Worm (Caenorhabditis elegans) whole organism, young adult: ENCODE data around the gene lpin-1.

Source experiments
- B0035.1 ChIP-seq: sonication (generic microtip); optimal IDR thresholded peaks from 2 replicates; lab custom pipeline; 2016; ENCODE audit warnings: missing genetic modification characterization, mild to moderate bottlenecking, missing compliant biosample characterization, missing genotype, missing genetic modification reagents
- C06A6.2 ChIP-seq: fragments of 200-800 bp; sonication (Bioruptor generic); conservative IDR thresholded peaks from 2 replicates; pipeline ENCODE4 v1.3.6; 2022; ENCODE audit warnings: missing genetic modification characterization, missing compliant biosample characterization
- C17E4.6 ChIP-seq: fragments of 200-800 bp; sonication (Bioruptor generic); IDR thresholded peaks from 2 replicates; pipeline ENCODE4 v1.3.6; 2022; ENCODE audit warnings: missing genetic modification reagents, missing genetic modification characterization, missing compliant biosample characterization
- D2030.7 ChIP-seq: fragments of 200-800 bp; sonication (Bioruptor generic); IDR thresholded peaks from 2 replicates; pipeline ENCODE4 v1.3.6; 2022; ENCODE audit warnings: missing genetic modification reagents, missing genetic modification characterization, missing compliant biosample characterization
- F52B5.7 ChIP-seq: sonication (generic microtip); optimal IDR thresholded peaks from 2 replicates; lab custom pipeline; 2016; ENCODE audit warnings: mild to moderate bottlenecking, missing genetic modification characterization, missing compliant biosample characterization
- F55B11.4 ChIP-seq: sonication (generic microtip); optimal IDR thresholded peaks from 2 replicates; lab custom pipeline; 2016; ENCODE audit warnings: missing compliant biosample characterization, missing genetic modification characterization, borderline replicate concordance; ENCODE audit not compliant: insufficient read depth
- K12H6.12 ChIP-seq: fragments of 200-800 bp; sonication (Bioruptor generic); optimal IDR thresholded peaks from 2 replicates; lab custom pipeline; 2018; ENCODE audit warnings: mild to moderate bottlenecking, missing genetic modification characterization, missing compliant biosample characterization
- T26A5.8 ChIP-seq: sonication (generic microtip); optimal IDR thresholded peaks from 2 replicates; lab custom pipeline; 2016; ENCODE audit warnings: missing genetic modification characterization, missing compliant biosample characterization
- Y79H2A.3 ChIP-seq: fragments of 200-800 bp; sonication (Bioruptor generic); conservative IDR thresholded peaks from 2 replicates; pipeline ENCODE4 v1.3.6; 2022; ENCODE audit warnings: missing genetic modification reagents, missing genetic modification characterization, missing compliant biosample characterization
- akir-1 ChIP-seq: fragments of 200-800 bp; sonication (Bioruptor generic); optimal IDR thresholded peaks from 2 replicates; lab custom pipeline; 2018; ENCODE audit warnings: mild to moderate bottlenecking, missing genetic modification characterization, moderate library complexity, missing compliant biosample characterization
- ama-1 ChIP-seq, 3 experiments: fragments of 150-350 bp in 1 of 3; sonication (generic microtip) in 2 of 3; optimal IDR thresholded peaks; 2 replicates each; lab custom pipeline; 2014 to 2018; ENCODE audit warnings: missing biosample characterization in 2 of 3, missing genetic modification characterization in 2 of 3, missing genetic modification reagents in 2 of 3
- atf-7 ChIP-seq: sonication (generic microtip); optimal IDR thresholded peaks from 2 replicates; lab custom pipeline; 2017; ENCODE audit warnings: mild to moderate bottlenecking, missing genetic modification characterization, missing compliant biosample characterization
- attf-5 ChIP-seq: fragments of 200-800 bp; sonication (Bioruptor generic); optimal IDR thresholded peaks from 2 replicates; lab custom pipeline; 2018; ENCODE audit warnings: mild to moderate bottlenecking, missing genetic modification characterization, missing compliant biosample characterization
- ceh-58 ChIP-seq: fragments of 200-800 bp; sonication (Bioruptor generic); IDR thresholded peaks from 2 replicates; pipeline ENCODE4 v1.3.6; 2022; ENCODE audit warnings: missing genetic modification characterization, missing compliant biosample characterization
- ceh-91 ChIP-seq: fragments of 200-800 bp; sonication (Bioruptor generic); IDR thresholded peaks from 2 replicates; pipeline ENCODE4 v1.3.6; 2022; ENCODE audit warnings: missing genetic modification reagents, missing genetic modification characterization, missing compliant biosample characterization
- die-1 ChIP-seq: sonication (generic microtip); optimal IDR thresholded peaks from 2 replicates; lab custom pipeline; 2016; ENCODE audit warnings: missing genotype, mild to moderate bottlenecking, missing genetic modification characterization, missing compliant biosample characterization
- dox-1 ChIP-seq: fragments of 200-800 bp; sonication (Bioruptor generic); IDR thresholded peaks from 2 replicates; pipeline ENCODE4 v1.3.6; 2022; ENCODE audit warnings: missing genetic modification reagents, missing genetic modification characterization, missing compliant biosample characterization
- dpl-1 ChIP-seq: fragments of 150-350 bp; optimal IDR thresholded peaks from 2 replicates; lab custom pipeline; 2014; ENCODE audit warnings: missing biosample characterization, missing genetic modification reagents, missing genetic modification characterization
- efl-1 ChIP-seq: fragments of 150-350 bp; optimal IDR thresholded peaks from 2 replicates; lab custom pipeline; 2014; ENCODE audit warnings: missing biosample characterization, missing genetic modification reagents, missing genetic modification characterization
- egrh-3 ChIP-seq: fragments of 200-800 bp; sonication (Bioruptor generic); IDR thresholded peaks from 2 replicates; pipeline ENCODE4 v1.3.6; 2022; ENCODE audit warnings: missing genetic modification reagents, missing genetic modification characterization, missing compliant biosample characterization
- ekl-4 ChIP-seq: fragments of 200-800 bp; sonication (Bioruptor generic); IDR thresholded peaks from 2 replicates; pipeline ENCODE4 v1.3.6; 2022; ENCODE audit warnings: missing genetic modification reagents, missing genetic modification characterization, missing compliant biosample characterization
- ets-4 ChIP-seq: fragments of 200-800 bp; sonication (Bioruptor generic); optimal IDR thresholded peaks from 2 replicates; lab custom pipeline; 2018; ENCODE audit warnings: mild to moderate bottlenecking, missing genetic modification characterization, missing compliant biosample characterization
- gei-17 ChIP-seq: fragments of 200-800 bp; sonication (Bioruptor generic); optimal IDR thresholded peaks from 2 replicates; lab custom pipeline; 2018; ENCODE audit warnings: mild to moderate bottlenecking, missing genetic modification characterization, missing compliant biosample characterization
- hlh-26 ChIP-seq: fragments of 200-800 bp; sonication (Bioruptor generic); conservative IDR thresholded peaks from 2 replicates; pipeline ENCODE4 v1.3.6; 2022; ENCODE audit warnings: missing genetic modification reagents, missing genetic modification characterization, missing compliant biosample characterization
- hmg-20 ChIP-seq: fragments of 200-800 bp; sonication (Bioruptor generic); IDR thresholded peaks from 2 replicates; pipeline ENCODE4 v1.3.6; 2022; ENCODE audit warnings: missing genetic modification reagents, missing genetic modification characterization, missing compliant biosample characterization
- hrde-1 ChIP-seq: sonication (generic microtip); optimal IDR thresholded peaks from 2 replicates; lab custom pipeline; 2016; ENCODE audit warnings: missing genetic modification characterization, mild to moderate bottlenecking, missing compliant biosample characterization, moderate library complexity, missing genotype, missing genetic modification reagents, borderline replicate concordance
- hsf-1 ChIP-seq: fragments of 200-800 bp; sonication (Bioruptor generic); IDR thresholded peaks from 2 replicates; pipeline ENCODE4 v1.3.6; 2022; ENCODE audit warnings: missing genetic modification reagents, missing genetic modification characterization, missing compliant biosample characterization
- lag-1 ChIP-seq: fragments of 200-800 bp; sonication (Bioruptor generic); IDR thresholded peaks from 2 replicates; pipeline ENCODE4 v1.3.6; 2022; ENCODE audit warnings: missing genetic modification reagents, missing genetic modification characterization, missing compliant biosample characterization
- lin-40 ChIP-seq: sonication (generic microtip); optimal IDR thresholded peaks from 2 replicates; lab custom pipeline; 2016; ENCODE audit warnings: missing genetic modification characterization, mild to moderate bottlenecking, missing compliant biosample characterization, missing genotype, missing genetic modification reagents
- lin-54 ChIP-seq: fragments of 200-800 bp; sonication (Bioruptor generic); optimal IDR thresholded peaks from 2 replicates; lab custom pipeline; 2018; ENCODE audit warnings: mild to moderate bottlenecking, missing genetic modification characterization, missing compliant biosample characterization
- madf-3 ChIP-seq: fragments of 200-800 bp; sonication (Bioruptor generic); IDR thresholded peaks from 2 replicates; pipeline ENCODE4 v1.3.6; 2022; ENCODE audit warnings: missing genetic modification reagents, missing genetic modification characterization, missing compliant biosample characterization
- mcd-1 ChIP-seq: fragments of 200-800 bp; sonication (Bioruptor generic); IDR thresholded peaks from 2 replicates; pipeline ENCODE4 v1.3.6; 2022; ENCODE audit warnings: missing genetic modification reagents, missing genetic modification characterization, missing compliant biosample characterization
- mes-4 ChIP-seq: sonication (generic microtip); optimal IDR thresholded peaks from 2 replicates; lab custom pipeline; 2016; ENCODE audit warnings: missing genotype, missing genetic modification characterization, missing compliant biosample characterization
- mxl-1 ChIP-seq: sonication (generic microtip); optimal IDR thresholded peaks from 2 replicates; lab custom pipeline; 2016; ENCODE audit warnings: missing genetic modification characterization, missing compliant biosample characterization
- nhr-120 ChIP-seq: fragments of 200-800 bp; sonication (Bioruptor generic); IDR thresholded peaks from 2 replicates; pipeline ENCODE4 v1.3.6; 2022; ENCODE audit warnings: missing genetic modification characterization, missing compliant biosample characterization
- nhr-80 ChIP-seq: sonication (generic microtip); optimal IDR thresholded peaks from 2 replicates; lab custom pipeline; 2016; ENCODE audit warnings: missing genetic modification characterization, missing compliant biosample characterization
- sea-2 ChIP-seq: fragments of 200-800 bp; sonication (Bioruptor generic); IDR thresholded peaks from 2 replicates; pipeline ENCODE4 v1.3.6; 2022; ENCODE audit warnings: missing genetic modification characterization, missing compliant biosample characterization
- snpc-1.1 ChIP-seq: sonication (generic microtip); optimal IDR thresholded peaks from 2 replicates; lab custom pipeline; 2017; ENCODE audit warnings: missing genetic modification characterization, mild to moderate bottlenecking, missing compliant biosample characterization, antibody characterized with exemption, moderate library complexity, missing genotype, missing genetic modification reagents; ENCODE audit not compliant: insufficient read depth
- snpc-1.3 ChIP-seq: sonication (generic microtip); optimal IDR thresholded peaks from 2 replicates; lab custom pipeline; 2017; ENCODE audit warnings: missing genetic modification characterization, mild to moderate bottlenecking, missing compliant biosample characterization, antibody characterized with exemption, moderate library complexity, missing genotype, missing genetic modification reagents; ENCODE audit not compliant: insufficient read depth
- sptf-2 ChIP-seq: fragments of 200-800 bp; sonication (Bioruptor generic); optimal IDR thresholded peaks from 2 replicates; lab custom pipeline; 2018; ENCODE audit warnings: mild to moderate bottlenecking, missing genetic modification characterization, missing compliant biosample characterization
- tlf-1 ChIP-seq: fragments of 200-800 bp; sonication (Bioruptor generic); optimal IDR thresholded peaks from 2 replicates; lab custom pipeline; 2018; ENCODE audit warnings: mild to moderate bottlenecking, missing genetic modification characterization, missing compliant biosample characterization
- unc-62 ChIP-seq: fragments of 150-350 bp; optimal IDR thresholded peaks from 2 replicates; lab custom pipeline; 2014; ENCODE audit warnings: missing biosample characterization, missing genetic modification reagents, missing genetic modification characterization
- zim-3 ChIP-seq: sonication (generic microtip); optimal IDR thresholded peaks from 2 replicates; lab custom pipeline; 2017; ENCODE audit warnings: mild to moderate bottlenecking, missing genetic modification characterization, moderate library complexity, missing compliant biosample characterization
- ztf-18 ChIP-seq: sonication (generic microtip); optimal IDR thresholded peaks from 2 replicates; lab custom pipeline; 2016; ENCODE audit warnings: missing genotype, mild to moderate bottlenecking, missing genetic modification characterization, missing compliant biosample characterization
- ztf-22 ChIP-seq: fragments of 200-800 bp; sonication (Bioruptor generic); optimal IDR thresholded peaks from 2 replicates; lab custom pipeline; 2018; ENCODE audit warnings: mild to moderate bottlenecking, missing genetic modification characterization, moderate library complexity, missing compliant biosample characterization
- ztf-25 ChIP-seq: fragments of 200-800 bp; sonication (Bioruptor generic); IDR thresholded peaks from 2 replicates; pipeline ENCODE4 v1.3.6; 2022; ENCODE audit warnings: missing genetic modification reagents, missing genetic modification characterization, missing compliant biosample characterization

Gene lpin-1

DNA sequence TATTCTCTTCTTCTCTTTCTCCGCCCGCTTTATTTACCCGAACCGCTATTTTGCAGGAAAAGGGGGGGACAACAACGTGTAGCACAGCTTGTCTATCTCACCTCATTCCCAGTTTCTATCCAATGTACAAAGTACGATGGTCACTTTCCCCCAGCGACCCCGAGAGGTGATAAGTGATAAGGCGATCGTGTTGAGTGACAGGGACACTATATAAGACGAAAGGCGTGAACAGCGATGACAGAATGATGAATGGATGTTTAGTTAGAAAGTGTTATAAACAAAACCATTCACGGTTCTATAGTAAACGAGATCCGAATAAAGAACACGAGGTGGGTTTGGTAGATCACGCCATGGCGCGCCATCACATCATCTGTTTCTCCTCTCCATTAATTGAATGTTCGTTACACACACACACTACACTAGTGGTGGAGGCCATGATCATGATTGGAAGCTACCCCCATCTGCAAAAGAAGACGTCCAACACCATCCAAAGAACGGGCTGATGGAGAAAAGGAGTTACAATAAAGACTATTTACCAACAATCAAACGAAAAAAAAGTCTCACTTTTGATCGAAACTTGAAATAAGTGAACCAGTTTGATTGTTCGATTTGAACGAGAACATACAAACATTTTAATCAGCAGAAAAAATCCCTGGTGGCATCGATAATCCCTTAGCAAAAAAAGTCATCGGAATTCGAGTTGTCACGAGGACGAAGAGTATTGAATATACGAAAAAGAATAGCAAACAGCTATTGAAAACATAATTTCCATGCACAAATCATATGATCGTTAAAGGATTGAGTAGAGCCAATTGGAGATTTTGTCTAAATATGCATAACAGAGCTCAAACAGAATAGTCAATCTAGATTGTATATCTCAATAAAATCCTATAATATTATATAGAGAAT is 2.7 kb upstream of the lpin-1 start (continued):
- peak; percentile 2 for TF ChIP-seq F52B5.7 (tag; lab: Kevin White, UChicago)
- no peak for TF ChIP-seq ceh-91 (GFP tag; lab: Robert Waterston, UW)
- no peak for TF ChIP-seq ztf-18 (tag; lab: Kevin White, UChicago)
- peak; percentile 45 for TF ChIP-seq akir-1
- TF ChIP-seq B0035.1 (tag; lab: Kevin White, UChicago) = no peak
- no peak for TF ChIP-seq K12H6.12 (tag; lab: Kevin White, UChicago)
- no peak for TF ChIP-seq ceh-58 (GFP tag; lab: Robert Waterston, UW)
- no peak for TF ChIP-seq mes-4 (tag; lab: Kevin White, UChicago)
- peak; percentile 76; the same call in 1 of the 2 replicates for TF ChIP-seq madf-3 (GFP tag; lab: Robert Waterston, UW)
- TF ChIP-seq snpc-1.3 = no peak
- TF ChIP-seq ztf-25 = no peak
- no peak for TF ChIP-seq T26A5.8 (tag; lab: Kevin White, UChicago)
- TF ChIP-seq nhr-80 (tag; lab: Kevin White, UChicago) = peak; percentile 96
- TF ChIP-seq gei-17 = no peak
- TF ChIP-seq efl-1 (GFP tag; lab: Kevin White, UChicago) = no peak
- TF ChIP-seq mcd-1 (GFP tag; lab: Robert Waterston, UW) = peak; percentile 44; the same call in 1 of the 2 replicates
- TF ChIP-seq hrde-1 = no peak
- 0 out of 2 replicates have a peak, but pooled peaks have one; percentile 7 for TF ChIP-seq hsf-1 (GFP tag; lab: Robert Waterston, UW)
- peak; percentile 38; the same call in 1 of the 2 replicates for TF ChIP-seq ekl-4 (GFP tag; lab: Robert Waterston, UW)
- no peak for TF ChIP-seq attf-5 (GFP tag; lab: Kevin White, UChicago)
- no peak for TF ChIP-seq snpc-1.1 (tag; lab: Kevin White, UChicago)
- TF ChIP-seq lin-54 (GFP tag; lab: Kevin White, UChicago) = no peak
- TF ChIP-seq dpl-1 (GFP tag; lab: Kevin White, UChicago) = no peak
- no peak for TF ChIP-seq nhr-120 (GFP tag; lab: Robert Waterston, UW)
- TF ChIP-seq C06A6.2 (GFP tag; lab: Robert Waterston, UW) = peak; percentile 31; the same call in 1 of the 2 replicates
- peak; percentile 55 for TF ChIP-seq tlf-1 (GFP tag; lab: Kevin White, UChicago)
- peak; percentile 43 for TF ChIP-seq ztf-22 (GFP tag; lab: Kevin White, UChicago)
- peak; percentile 29 for TF ChIP-seq die-1 (tag; lab: Kevin White, UChicago)
- 0 out of 2 replicates have a peak, but pooled peaks have one; percentile 71 for TF ChIP-seq hlh-26 (GFP tag; lab: Robert Waterston, UW)
- no peak for TF ChIP-seq zim-3 (tag; lab: Kevin White, UChicago)
- no peak for TF ChIP-seq sea-2 (GFP tag; lab: Robert Waterston, UW)
- TF ChIP-seq mxl-1 (tag; lab: Kevin White, UChicago) = no peak
- no peak for TF ChIP-seq D2030.7 (GFP tag; lab: Robert Waterston, UW)
- TF ChIP-seq hmg-20 (GFP tag; lab: Robert Waterston, UW) = no peak
- no peak for TF ChIP-seq lag-1 (GFP tag; lab: Robert Waterston, UW)
- TF ChIP-seq sptf-2 (GFP tag; lab: Kevin White, UChicago) = no peak
- TF ChIP-seq dox-1 (GFP tag; lab: Robert Waterston, UW) = no peak; the same call in 1 of the 2 replicates
- TF ChIP-seq F55B11.4 (tag; lab: Kevin White, UChicago) = no peak
- no peak for TF ChIP-seq C17E4.6 (GFP tag; lab: Robert Waterston, UW)
- TF ChIP-seq atf-7 (tag; lab: Kevin White, UChicago) = peak; percentile 68
- TF ChIP-seq ets-4 = peak; percentile 51
- peak; percentile 52 for TF ChIP-seq lin-40 (tag; lab: Kevin White, UChicago)
- TF ChIP-seq ama-1 (optimal IDR thresholded peaks at IDR 0.05; lab: Kevin White, UChicago) = peak; percentile 76
- TF ChIP-seq ama-1 (GFP tag; optimal IDR thresholded peaks at IDR 0.05; lab: Kevin White, UChicago) = no peak
- no peak for TF ChIP-seq Y79H2A.3 (GFP tag; lab: Robert Waterston, UW)
- TF ChIP-seq unc-62 (GFP tag; lab: Kevin White, UChicago) = peak; percentile 35
- no peak for TF ChIP-seq egrh-3 (GFP tag; lab: Robert Waterston, UW)
